Fruit fly (Drosophila melanogaster) whole organism, prepupa: Measurements from ENCODE around the gene CG9550.

Experiments used
- Blimp-1 ChIP-seq: fragments of 200-800 bp; sonication (Bioruptor generic); optimal IDR thresholded peaks from 3 replicates; lab custom pipeline; 2017; ENCODE audit warnings: missing biosample characterization, missing genetic modification characterization, mild to moderate bottlenecking, moderate library complexity, missing genetic modification reagents
- CG10631 ChIP-seq: fragments of 200-800 bp; sonication (Bioruptor generic); optimal IDR thresholded peaks from 2 replicates; lab custom pipeline; 2016; ENCODE audit warnings: missing biosample characterization, missing genetic modification characterization
- CG10669 ChIP-seq: fragments of 200-800 bp; sonication (Bioruptor generic); optimal IDR thresholded peaks from 3 replicates; lab custom pipeline; 2018; ENCODE audit warnings: missing biosample characterization, mild to moderate bottlenecking, missing genetic modification characterization, moderate library complexity
- CG11762 ChIP-seq: fragments of 200-800 bp; sonication (Bioruptor generic); optimal IDR thresholded peaks from 3 replicates; lab custom pipeline; 2016; ENCODE audit warnings: missing biosample characterization, missing genetic modification characterization; ENCODE audit not compliant: insufficient read depth
- CG11902 ChIP-seq: fragments of 200-800 bp; sonication (Bioruptor generic); optimal IDR thresholded peaks from 3 replicates; lab custom pipeline; 2016; ENCODE audit warnings: missing biosample characterization, missing genetic modification characterization
- CG15336 ChIP-seq: fragments of 200-800 bp; sonication (Bioruptor generic); IDR thresholded peaks from 2 replicates; pipeline ENCODE4 v1.3.6; 2022; ENCODE audit warnings: missing biosample characterization, missing genetic modification characterization
- CG1621 ChIP-seq: fragments of 200-800 bp; sonication (Bioruptor generic); optimal IDR thresholded peaks from 3 replicates; lab custom pipeline; 2018; ENCODE audit warnings: missing biosample characterization, mild to moderate bottlenecking, missing genetic modification characterization
- CG16779 ChIP-seq: fragments of 200-800 bp; sonication (Bioruptor generic); optimal IDR thresholded peaks from 3 replicates; lab custom pipeline; 2017; ENCODE audit warnings: missing biosample characterization, mild to moderate bottlenecking, missing genetic modification characterization
- CG3032 ChIP-seq: fragments of 200-800 bp; optimal IDR thresholded peaks from 2 replicates; lab custom pipeline; 2019; ENCODE audit warnings: missing biosample characterization, mild to moderate bottlenecking, missing genetic modification characterization, moderate library complexity
- CG31627 ChIP-seq: fragments of 200-800 bp; sonication (Bioruptor generic); optimal IDR thresholded peaks from 3 replicates; lab custom pipeline; 2016; ENCODE audit warnings: missing biosample characterization, missing genetic modification characterization
- CG34406 ChIP-seq: fragments of 200-800 bp; sonication (Bioruptor generic); optimal IDR thresholded peaks from 3 replicates; lab custom pipeline; 2016; ENCODE audit warnings: missing biosample characterization, missing genetic modification characterization
- CG4318 ChIP-seq: fragments of 200-800 bp; sonication (Bioruptor generic); optimal IDR thresholded peaks from 3 replicates; lab custom pipeline; 2017; ENCODE audit warnings: missing biosample characterization, mild to moderate bottlenecking, missing genetic modification characterization
- CG6163 ChIP-seq: fragments of 200-800 bp; sonication (Bioruptor generic); IDR thresholded peaks from 3 replicates; pipeline ENCODE4 v1.3.6; 2022; ENCODE audit warnings: missing biosample characterization, missing genetic modification characterization
- CG6276 ChIP-seq: fragments of 200-800 bp; sonication (Bioruptor generic); optimal IDR thresholded peaks from 2 replicates; lab custom pipeline; 2017; ENCODE audit warnings: missing biosample characterization, mild to moderate bottlenecking, missing genetic modification characterization
- CG6792 ChIP-seq: fragments of 200-800 bp; sonication (Bioruptor generic); optimal IDR thresholded peaks from 3 replicates; lab custom pipeline; 2016; ENCODE audit warnings: missing biosample characterization, missing genetic modification characterization
- CG6808 ChIP-seq: fragments of 200-800 bp; sonication (Bioruptor generic); optimal IDR thresholded peaks from 3 replicates; lab custom pipeline; 2017; ENCODE audit warnings: missing biosample characterization, missing genetic modification characterization, mild to moderate bottlenecking, moderate library complexity, missing genetic modification reagents
- CG6854 ChIP-seq: fragments of 200-800 bp; sonication (Bioruptor generic); optimal IDR thresholded peaks from 2 replicates; lab custom pipeline; 2017; ENCODE audit warnings: missing biosample characterization, mild to moderate bottlenecking, missing genetic modification characterization
- CG8119 ChIP-seq: fragments of 200-800 bp; sonication (Bioruptor generic); IDR thresholded peaks from 3 replicates; pipeline ENCODE4 v1.3.6; 2022; ENCODE audit warnings: missing biosample characterization, missing genetic modification characterization
- CG8319 ChIP-seq: fragments of 200-800 bp; sonication (Bioruptor generic); optimal IDR thresholded peaks from 3 replicates; lab custom pipeline; 2016; ENCODE audit warnings: missing biosample characterization, missing genetic modification characterization
- CG8632 ChIP-seq: fragments of 200-800 bp; sonication (Bioruptor generic); optimal IDR thresholded peaks from 3 replicates; lab custom pipeline; 2016; ENCODE audit warnings: missing biosample characterization, missing genetic modification characterization
- CG9139 ChIP-seq: fragments of 200-800 bp; sonication (Bioruptor generic); optimal IDR thresholded peaks from 3 replicates; lab custom pipeline; 2017; ENCODE audit warnings: missing biosample characterization, mild to moderate bottlenecking, missing genetic modification characterization
- Eip78C ChIP-seq: fragments of 200-800 bp; sonication (Bioruptor generic); peaks from one replicate; lab custom pipeline; 2016; ENCODE audit warnings: missing biosample characterization, missing genetic modification characterization
- Eip93F ChIP-seq: fragments of 200-800 bp; sonication (Bioruptor generic); optimal IDR thresholded peaks from 2 replicates; lab custom pipeline; 2016; ENCODE audit warnings: missing biosample characterization, mild to moderate bottlenecking, missing genetic modification characterization
- Ets21C ChIP-seq: fragments of 200-800 bp; sonication (Bioruptor generic); optimal IDR thresholded peaks from 3 replicates; lab custom pipeline; 2016; ENCODE audit warnings: missing biosample characterization, missing genetic modification characterization
- Ets96B ChIP-seq: fragments of 200-800 bp; optimal IDR thresholded peaks from 2 replicates; lab custom pipeline; 2019; ENCODE audit warnings: missing biosample characterization, mild to moderate bottlenecking, missing genetic modification characterization, moderate library complexity
- Gug ChIP-seq: fragments of 200-800 bp; sonication (Bioruptor generic); IDR thresholded peaks from 2 replicates; pipeline ENCODE4 v1.3.6; 2022; ENCODE audit warnings: missing biosample characterization, missing genetic modification characterization
- Hr38 ChIP-seq: sonication (Bioruptor generic); optimal IDR thresholded peaks from 2 replicates; lab custom pipeline; 2016; ENCODE audit warnings: missing biosample characterization, missing genetic modification characterization
- Hr39 ChIP-seq: fragments of 200-800 bp; sonication (Bioruptor generic); optimal IDR thresholded peaks from 2 replicates; lab custom pipeline; 2016; ENCODE audit warnings: missing biosample characterization, missing genetic modification characterization
- Lpt ChIP-seq: fragments of 200-800 bp; sonication (Bioruptor generic); optimal IDR thresholded peaks from 3 replicates; lab custom pipeline; 2016; ENCODE audit warnings: missing biosample characterization, missing genetic modification characterization
- Met ChIP-seq: fragments of 200-800 bp; sonication (Bioruptor generic); optimal IDR thresholded peaks from 3 replicates; lab custom pipeline; 2016; ENCODE audit warnings: missing biosample characterization, missing genetic modification characterization
- OdsH ChIP-seq: fragments of 200-800 bp; sonication (Bioruptor generic); optimal IDR thresholded peaks from 3 replicates; lab custom pipeline; 2016; ENCODE audit warnings: missing biosample characterization, missing genetic modification characterization
- Smox ChIP-seq: fragments of 200-800 bp; sonication (Bioruptor generic); optimal IDR thresholded peaks from 3 replicates; lab custom pipeline; 2016; ENCODE audit warnings: missing biosample characterization, missing genetic modification characterization
- Sox102F ChIP-seq: fragments of 200-800 bp; sonication (Bioruptor generic); optimal IDR thresholded peaks from 2 replicates; lab custom pipeline; 2016; ENCODE audit warnings: missing biosample characterization, mild to moderate bottlenecking, missing genetic modification characterization
- Sox15 ChIP-seq: fragments of 200-800 bp; sonication (Bioruptor generic); optimal IDR thresholded peaks from 3 replicates; lab custom pipeline; 2016; ENCODE audit warnings: missing biosample characterization, missing genetic modification characterization
- achi ChIP-seq: fragments of 200-800 bp; sonication (Bioruptor generic); optimal IDR thresholded peaks from 3 replicates; lab custom pipeline; 2016; ENCODE audit warnings: missing biosample characterization, missing genetic modification characterization
- dsx ChIP-seq: fragments of 200-800 bp; optimal IDR thresholded peaks from 3 replicates; lab custom pipeline; 2019; ENCODE audit warnings: missing biosample characterization, mild to moderate bottlenecking, missing genetic modification characterization, moderate library complexity; ENCODE audit not compliant: poor library complexity, severe bottlenecking
- eg ChIP-seq: fragments of 200-800 bp; sonication (Bioruptor generic); IDR thresholded peaks from 3 replicates; pipeline ENCODE4 v1.3.6; 2022; ENCODE audit warnings: missing biosample characterization, missing genetic modification characterization
- esn ChIP-seq: fragments of 200-800 bp; sonication (Bioruptor generic); optimal IDR thresholded peaks from 2 replicates; lab custom pipeline; 2016; ENCODE audit warnings: missing biosample characterization, mild to moderate bottlenecking, missing genetic modification characterization, moderate library complexity
- fd59A ChIP-seq: fragments of 200-800 bp; sonication (Bioruptor generic); optimal IDR thresholded peaks from 2 replicates; lab custom pipeline; 2017; ENCODE audit warnings: missing biosample characterization, mild to moderate bottlenecking, missing genetic modification characterization, missing genetic modification reagents
- lz ChIP-seq: fragments of 200-800 bp; sonication (Bioruptor generic); optimal IDR thresholded peaks from 3 replicates; lab custom pipeline; 2016; ENCODE audit warnings: missing biosample characterization, missing genetic modification characterization
- pdm3 ChIP-seq: fragments of 200-800 bp; sonication (Bioruptor generic); optimal IDR thresholded peaks from 3 replicates; lab custom pipeline; 2016; ENCODE audit warnings: missing biosample characterization, missing genetic modification characterization
- salr ChIP-seq, 2 experiments: fragments of 200-800 bp; sonication (Bioruptor generic); optimal IDR thresholded peaks; 3 replicates each; lab custom pipeline; 2016 to 2018; ENCODE audit warnings: missing biosample characterization in 2 of 2, missing genetic modification characterization in 2 of 2, mild to moderate bottlenecking in 1 of 2
- spab ChIP-seq: fragments of 200-800 bp; sonication (Bioruptor generic); optimal IDR thresholded peaks from 2 replicates; lab custom pipeline; 2017; ENCODE audit warnings: missing biosample characterization, mild to moderate bottlenecking, missing genetic modification characterization, missing genetic modification reagents
- ss ChIP-seq, 2 experiments: fragments of 200-800 bp; sonication (Bioruptor generic); optimal IDR thresholded peaks; 2 replicates in 1 of 2; 3 replicates in 1 of 2; lab custom pipeline; 2017 to 2018; ENCODE audit warnings: mild to moderate bottlenecking in 2 of 2, missing biosample characterization in 2 of 2, missing genetic modification characterization in 2 of 2, moderate library complexity in 1 of 2
- svp ChIP-seq: fragments of 200-800 bp; sonication (Bioruptor generic); peaks from one replicate; lab custom pipeline; 2016; ENCODE audit warnings: missing biosample characterization, missing genetic modification characterization
- vri ChIP-seq: fragments of 200-800 bp; sonication (Bioruptor generic); optimal IDR thresholded peaks from 3 replicates; lab custom pipeline; 2016; ENCODE audit warnings: missing biosample characterization, mild to moderate bottlenecking, missing genetic modification characterization

The CG9550 gene

dm6 chr2L:6480212-6480994, 16.4 kb upstream of the CG9550 start, which contains the start of the genes Sec61alpha and Daxx (continued):
- TF ChIP-seq esn (GFP tag; lab: Kevin White, UChicago) (peak; percentile 85), Sox102F (GFP tag; lab: Kevin White, UChicago) (peak; percentile 79), lz (peak; percentile 90), Sox15 (GFP tag; lab: Kevin White, UChicago) (peak; percentile 81), CG31627 (GFP tag; lab: Kevin White, UChicago) (peak; percentile 93), CG8319 (GFP tag; lab: Kevin White, UChicago) (peak; percentile 59), CG4318 (no peak), CG10669 (GFP tag; lab: Kevin White, UChicago) (peak; percentile 73), CG6808 (GFP tag; lab: Kevin White, UChicago) (peak; percentile 61), CG8632 (GFP tag; lab: Kevin White, UChicago) (peak; percentile 63), salr (GFP tag; optimal IDR thresholded peaks at IDR 0.05; lab: Kevin White, UChicago) (peak; percentile 56 to 78), Lpt (peak; percentile 46), Ets96B (tag; lab: Kevin White, UChicago) (peak; percentile 58), CG6854 (GFP tag; lab: Kevin White, UChicago) (peak; percentile 66), eg (peak; percentile 83), Eip93F (GFP tag; lab: Kevin White, UChicago) (peak; percentile 80)

- TF ChIP-seq achi (GFP tag; lab: Kevin White, UChicago) (no peak), Hr39 (GFP tag; lab: Kevin White, UChicago) (no peak), ss (GFP tag; optimal IDR thresholded peaks at IDR 0.05; lab: Kevin White, UChicago) (peak in 1 of 2 experiments; percentile 21), eg (no peak), CG6276 (no peak), Eip78C (peak; percentile 80), spab (no peak), esn (GFP tag; lab: Kevin White, UChicago) (no peak), pdm3 (GFP tag; lab: Kevin White, UChicago) (no peak), Smox (GFP tag; lab: Kevin White, UChicago) (no peak), CG9139 (no peak), fd59A (GFP tag; lab: Kevin White, UChicago) (no peak), Blimp-1 (GFP tag; lab: Kevin White, UChicago) (no peak), Met (GFP tag; lab: Kevin White, UChicago) (no peak), CG4318 (no peak), Sox15 (GFP tag; lab: Kevin White, UChicago) (no peak), CG6854 (GFP tag; lab: Kevin White, UChicago) (no peak), CG15336 (0 out of 2 replicates have a peak, but pooled peaks have one; percentile 23), OdsH (GFP tag; lab: Kevin White, UChicago) (no peak), Lpt (peak; percentile 4), Eip93F (GFP tag; lab: Kevin White, UChicago) (no peak), CG3032 (tag; lab: Kevin White, UChicago) (no peak), Sox102F (GFP tag; lab: Kevin White, UChicago) (no peak), svp (GFP tag; lab: Kevin White, UChicago) (no peak), CG16779 (no peak), CG10631 (GFP tag; lab: Kevin White, UChicago) (no peak), vri (GFP tag; lab: Kevin White, UChicago) (no peak), Gug (GFP tag; lab: Robert Waterston, UW) (peak; percentile 24; the same call in 1 of the 2 replicates), CG11902 (GFP tag; lab: Kevin White, UChicago) (no peak), CG31627 (GFP tag; lab: Kevin White, UChicago) (no peak), lz (no peak), CG10669 (GFP tag; lab: Kevin White, UChicago) (no peak), dsx (GFP tag; lab: Kevin White, UChicago) (no peak), Ets21C (no peak), CG1621 (tag; lab: Kevin White, UChicago) (peak; percentile 31), CG6163 (GFP tag; lab: Robert Waterston, UW) (peak; percentile 62; the same call in 2 of the 3 replicates), CG8119 (GFP tag; lab: Robert Waterston, UW) (no peak; the same call in 2 of the 3 replicates), CG34406 (GFP tag; lab: Kevin White, UChicago) (no peak), CG11762 (no peak), CG6792 (GFP tag; lab: Kevin White, UChicago) (no peak), Hr38 (GFP tag; lab: Kevin White, UChicago) (no peak)
Measured at dm6 chr2L:6481310-6481738, 15.5 kb upstream of the CG9550 start.
